Worm (Caenorhabditis elegans): Measurements from ENCODE around the gene K04C2.3.

The K04C2.3 gene

DNA sequence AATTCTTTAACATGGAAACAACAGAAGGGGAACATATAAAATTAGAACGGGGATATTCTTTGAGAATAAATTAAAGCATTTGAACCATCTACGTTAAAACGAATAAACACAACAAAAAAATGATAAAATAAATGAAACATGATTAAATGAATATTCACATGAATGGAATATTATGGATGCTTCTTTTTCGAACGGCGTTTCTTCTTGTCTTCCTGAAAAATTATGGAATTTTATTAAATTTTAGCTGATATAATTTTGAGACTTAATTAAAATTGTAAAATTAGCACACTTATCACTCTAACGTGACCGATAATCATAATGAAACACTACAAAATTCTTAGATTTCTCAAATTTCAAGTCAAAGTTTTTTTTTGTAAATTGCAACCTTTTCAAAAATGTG, 27.7 kb downstream of the K04C2.3 start:
- TF ChIP-seq nhr-77 (tag; optimal IDR thresholded peaks at IDR 0.05) (no peak), ets-5 (GFP tag; IDR thresholded peaks at IDR 0.05) (no peak), nhr-85 (tag) (no peak), alr-1 (tag; optimal IDR thresholded peaks at IDR 0.05; ENCODE audit: borderline replicate concordance) (no peak), fkh-8 (tag; optimal IDR thresholded peaks at IDR 0.05) (no peak), nhr-84 (tag; optimal IDR thresholded peaks at IDR 0.05) (no peak), lin-39 (tag; optimal IDR thresholded peaks at IDR 0.05) (peak; percentile 26), unc-30 (tag; optimal IDR thresholded peaks at IDR 0.05) (no peak), elt-2 (tag; optimal IDR thresholded peaks at IDR 0.05) (no peak), lin-14 (GFP tag; optimal IDR thresholded peaks at IDR 0.05) (no peak), aly-2 (tag; optimal IDR thresholded peaks at IDR 0.05) (peak; percentile 51), mef-2 (tag; optimal IDR thresholded peaks at IDR 0.05) (no peak)

DNA sequence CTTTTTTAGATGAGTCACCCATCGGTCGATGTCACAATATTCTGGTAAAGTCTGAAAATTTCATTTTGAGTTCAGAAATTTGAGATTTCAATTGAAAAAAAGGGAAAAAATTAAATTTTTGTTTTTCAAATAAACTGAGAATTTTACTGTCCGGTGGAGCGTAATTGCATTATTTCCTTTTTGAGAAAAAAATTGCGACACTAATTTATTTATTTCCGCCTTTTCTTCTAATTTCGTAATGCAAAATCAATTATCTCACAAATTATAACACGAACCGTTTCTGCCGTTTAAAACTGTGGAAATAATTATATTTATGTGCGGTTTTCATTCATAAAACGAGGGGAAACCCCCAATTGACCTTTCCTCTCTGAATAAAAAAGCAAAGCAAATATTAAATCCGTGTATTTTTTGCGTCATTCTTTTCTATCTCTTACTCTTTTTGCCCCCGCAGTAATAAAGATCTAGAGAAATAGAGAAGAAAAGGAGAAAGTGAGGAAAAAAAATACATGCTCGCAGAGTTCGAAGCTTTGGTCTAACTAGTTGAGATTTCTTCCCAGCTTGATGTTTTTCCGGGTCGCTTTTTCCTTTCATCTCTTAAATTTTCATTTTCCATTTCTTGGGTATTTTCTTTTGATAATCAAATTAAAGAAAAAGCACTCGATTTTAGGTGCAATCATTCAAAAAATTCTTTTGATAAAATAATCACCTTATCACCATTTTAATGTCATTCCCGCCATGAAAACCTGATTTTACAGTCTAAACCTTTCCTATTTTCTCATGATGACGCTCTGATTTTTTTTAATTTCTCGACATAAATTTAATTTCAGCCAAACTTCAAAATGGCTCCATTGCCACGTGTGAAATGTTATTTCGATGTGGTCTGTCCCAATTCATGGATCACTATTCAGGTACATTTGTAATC, 30.4 kb downstream of the K04C2.3 start, which contains the start of the genes brc-2 and T07E3.3:
Gene brc-2 (minus strand): TSS at position 51 of the 922 bp plus-strand sequence.
Gene T07E3.3 (plus strand): TSS at position 822 of the 922 bp plus-strand sequence.
- no peak for TF ChIP-seq isw-1 (GFP tag; IDR thresholded peaks at IDR 0.05)
- peak; percentile 66 for TF ChIP-seq lin-14 (GFP tag; optimal IDR thresholded peaks at IDR 0.05)
- TF ChIP-seq mep-1 (tag; optimal IDR thresholded peaks at IDR 0.05) = no peak
- TF ChIP-seq lin-13 (GFP tag; optimal IDR thresholded peaks at IDR 0.05) = no peak
- TF ChIP-seq ets-5 (GFP tag; IDR thresholded peaks at IDR 0.05) = no peak
- no peak for TF ChIP-seq aha-1 (tag; optimal IDR thresholded peaks at IDR 0.05)
- no peak for TF ChIP-seq F16B12.6 (tag; optimal IDR thresholded peaks at IDR 0.05)
- no peak for TF ChIP-seq swsn-7 (tag; optimal IDR thresholded peaks at IDR 0.05)
- TF ChIP-seq lin-39 (tag; optimal IDR thresholded peaks at IDR 0.05) = no peak
- TF ChIP-seq aly-2 (tag; optimal IDR thresholded peaks at IDR 0.05) = no peak
- TF ChIP-seq unc-30 (tag; optimal IDR thresholded peaks at IDR 0.05) = no peak
- peak; percentile 43 for TF ChIP-seq nhr-85 (tag)
- TF ChIP-seq nhr-77 (tag; optimal IDR thresholded peaks at IDR 0.05) = no peak
- TF ChIP-seq ceh-82 (tag; optimal IDR thresholded peaks at IDR 0.05) = peak in 1 of 3 experiments; percentile 9
- TF ChIP-seq sox-4 (tag; optimal IDR thresholded peaks at IDR 0.05) = no peak
- TF ChIP-seq hlh-17 (GFP tag; optimal IDR thresholded peaks at IDR 0.05; ENCODE audit: borderline replicate concordance) = no peak
- TF ChIP-seq blmp-1 (tag; optimal IDR thresholded peaks at IDR 0.05) = peak; percentile 27
- no peak for TF ChIP-seq unc-62 (GFP tag; optimal IDR thresholded peaks at IDR 0.05)
- TF ChIP-seq lin-35 (GFP tag; optimal IDR thresholded peaks at IDR 0.05) = peak in 1 of 2 experiments; percentile 17
- peak; percentile 31 for TF ChIP-seq dsc-1 (tag; optimal IDR thresholded peaks at IDR 0.05)
- no peak for TF ChIP-seq sup-37 (GFP tag; optimal IDR thresholded peaks at IDR 0.05)
- no peak for TF ChIP-seq pqm-1 (tag; optimal IDR thresholded peaks at IDR 0.05)
- TF ChIP-seq alr-1 (tag; optimal IDR thresholded peaks at IDR 0.05; ENCODE audit: borderline replicate concordance) = no peak
- no peak for TF ChIP-seq lir-3 (tag; optimal IDR thresholded peaks at IDR 0.05; ENCODE audit: poor library complexity)
- peak; percentile 1 for TF ChIP-seq snu-23 (GFP tag; optimal IDR thresholded peaks at IDR 0.05)
- TF ChIP-seq ces-1 (GFP tag; optimal IDR thresholded peaks at IDR 0.05) = no peak
- TF ChIP-seq lin-15B (tag; optimal IDR thresholded peaks at IDR 0.05) = no peak
- no peak for TF ChIP-seq C16A3.4 (tag; optimal IDR thresholded peaks at IDR 0.05)
- TF ChIP-seq dpl-1 (GFP tag; optimal IDR thresholded peaks at IDR 0.05) = no peak
- no peak for TF ChIP-seq nhr-12 (tag; optimal IDR thresholded peaks at IDR 0.05)
- TF ChIP-seq C04F5.9 (tag; optimal IDR thresholded peaks at IDR 0.05) = no peak
- TF ChIP-seq nhr-84 (tag; optimal IDR thresholded peaks at IDR 0.05) = no peak
- peak in 1 of 2 experiments; percentile 13 for TF ChIP-seq efl-1 (optimal IDR thresholded peaks at IDR 0.05)
- no peak for TF ChIP-seq efl-1 (GFP tag; optimal IDR thresholded peaks at IDR 0.05 in 1 of 2)
- no peak for TF ChIP-seq nhr-76 (tag; optimal IDR thresholded peaks at IDR 0.05)
- no peak for TF ChIP-seq unc-98 (GFP tag; IDR thresholded peaks at IDR 0.05)
- no peak for TF ChIP-seq sptf-1 (tag; optimal IDR thresholded peaks at IDR 0.05)
- TF ChIP-seq fkh-10 (GFP tag; optimal IDR thresholded peaks at IDR 0.05) = no peak
- TF ChIP-seq ceh-90 (tag; optimal IDR thresholded peaks at IDR 0.05) = no peak
- no peak for TF ChIP-seq zip-4 (GFP tag; optimal IDR thresholded peaks at IDR 0.05)
- TF ChIP-seq fkh-8 (tag; optimal IDR thresholded peaks at IDR 0.05) = no peak
- TF ChIP-seq ztf-11 (tag; optimal IDR thresholded peaks at IDR 0.05) = no peak
- peak; percentile 3 for TF ChIP-seq tbx-2 (tag; optimal IDR thresholded peaks at IDR 0.05)
- TF ChIP-seq ztf-4 (tag; optimal IDR thresholded peaks at IDR 0.05) = no peak
- TF ChIP-seq vab-15 (tag; optimal IDR thresholded peaks at IDR 0.05) = no peak
- TF ChIP-seq lsy-2 (tag; optimal IDR thresholded peaks at IDR 0.05) = peak in 1 of 2 experiments; percentile 54
- no peak for TF ChIP-seq zag-1 (tag; optimal IDR thresholded peaks at IDR 0.05)
